Worm (Caenorhabditis elegans) whole organism, L3 larva: Measurements from ENCODE around the gene T14B4.9.
A peak's percentile ranks its signal among the peaks of the same experiment; 100 is the strongest.

ENCODE experiments used
- ZK546.5 ChIP-seq: sonication (generic microtip); optimal IDR thresholded peaks from 2 replicates; lab custom pipeline; 2017; ENCODE audit warnings: missing biosample characterization, missing genetic modification characterization
- elt-2 ChIP-seq: sonication (generic microtip); optimal IDR thresholded peaks from 2 replicates; lab custom pipeline; 2016; ENCODE audit warnings: missing genetic modification reagents, mild to moderate bottlenecking, missing genetic modification characterization, missing compliant biosample characterization
- fkh-10 ChIP-seq: sonication (generic microtip); optimal IDR thresholded peaks from 2 replicates; lab custom pipeline; 2017; ENCODE audit warnings: missing biosample characterization, missing genetic modification reagents, missing genetic modification characterization
- mml-1 ChIP-seq: fragments of 150-350 bp; sonication (generic microtip); optimal IDR thresholded peaks from 3 replicates; lab custom pipeline; 2014; ENCODE audit warnings: missing biosample characterization, missing genetic modification characterization
- nfya-1 ChIP-seq: sonication (generic microtip); optimal IDR thresholded peaks from 2 replicates; lab custom pipeline; 2017; ENCODE audit warnings: missing genetic modification characterization, mild to moderate bottlenecking, missing compliant biosample characterization, antibody characterized with exemption, moderate library complexity; ENCODE audit not compliant: insufficient read depth
- nhr-23 ChIP-seq: fragments of 150-350 bp; optimal IDR thresholded peaks from 2 replicates; lab custom pipeline; 2014; ENCODE audit warnings: missing biosample characterization, missing genetic modification reagents, missing genetic modification characterization
- nhr-237 ChIP-seq: fragments of 150-350 bp; optimal IDR thresholded peaks from 2 replicates; lab custom pipeline; 2014; ENCODE audit warnings: missing biosample characterization, missing genetic modification characterization
- nhr-25 ChIP-seq: sonication (generic microtip); optimal IDR thresholded peaks from 2 replicates; lab custom pipeline; 2017; ENCODE audit warnings: missing biosample characterization, missing genetic modification characterization
- nhr-77 ChIP-seq: fragments of 150-350 bp; optimal IDR thresholded peaks from 2 replicates; lab custom pipeline; 2014; ENCODE audit warnings: missing biosample characterization, missing genetic modification characterization
- pha-4 ChIP-seq: fragments of 150-350 bp; optimal IDR thresholded peaks from 2 replicates; lab custom pipeline; 2014; ENCODE audit warnings: missing biosample characterization, missing genetic modification reagents, missing genetic modification characterization
- pqm-1 ChIP-seq: fragments of 150-350 bp; optimal IDR thresholded peaks from 2 replicates; lab custom pipeline; 2017; ENCODE audit warnings: missing biosample characterization, missing genetic modification characterization, inconsistent platforms
- sea-2 ChIP-seq: fragments of 150-350 bp; sonication (generic microtip); optimal IDR thresholded peaks from 4 replicates; lab custom pipeline; 2014; ENCODE audit warnings: missing biosample characterization, missing genetic modification reagents, missing genetic modification characterization
- snpc-4 ChIP-seq: fragments of 150-350 bp; optimal IDR thresholded peaks from 2 replicates; lab custom pipeline; 2014; ENCODE audit warnings: missing biosample characterization, missing genetic modification characterization
- ztf-11 ChIP-seq: fragments of 150-350 bp; optimal IDR thresholded peaks from 2 replicates; lab custom pipeline; 2014; ENCODE audit warnings: missing biosample characterization, missing genetic modification characterization

The T14B4.9 gene

DNA sequence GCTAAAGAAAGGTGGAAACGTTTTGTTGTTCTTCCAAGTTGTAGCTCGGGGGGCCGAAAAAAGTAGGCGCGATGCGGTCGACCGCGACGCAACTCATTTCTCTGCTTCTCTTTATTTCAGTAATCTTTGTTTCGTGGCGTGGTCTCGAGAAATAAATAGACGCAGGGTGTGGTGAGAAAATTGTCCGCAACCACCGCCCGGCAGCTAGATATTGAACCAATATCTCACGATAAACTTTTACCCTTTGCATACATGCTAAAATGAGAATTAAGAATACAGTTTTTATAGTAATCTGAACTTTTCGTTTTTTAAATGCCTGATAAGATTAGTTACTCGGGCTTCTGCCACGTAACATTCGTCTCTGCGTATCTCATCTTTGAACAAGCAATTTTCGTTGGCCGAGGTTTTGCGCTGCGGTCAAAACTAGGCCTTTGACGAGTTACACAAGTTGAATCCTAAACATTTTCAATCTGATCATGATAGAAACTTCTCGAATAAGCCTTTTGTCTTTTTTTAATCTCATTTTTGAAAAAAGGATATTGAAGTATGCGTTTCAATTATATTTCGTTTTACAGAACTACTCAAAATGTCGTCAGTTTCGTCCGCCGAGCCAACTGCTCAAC is 49.8 kb downstream of the T14B4.9 start, which contains the start of gene gyf-1 (continued):
- TF ChIP-seq fkh-10 (no peak), nhr-23 (tag; lab: Kevin White, UChicago) (peak; percentile 0), nfya-1 (tag; lab: Kevin White, UChicago) (peak; percentile 63), mml-1 (no peak)
- TF ChIP-seq, all 47 proteins: peak for 9

DNA sequence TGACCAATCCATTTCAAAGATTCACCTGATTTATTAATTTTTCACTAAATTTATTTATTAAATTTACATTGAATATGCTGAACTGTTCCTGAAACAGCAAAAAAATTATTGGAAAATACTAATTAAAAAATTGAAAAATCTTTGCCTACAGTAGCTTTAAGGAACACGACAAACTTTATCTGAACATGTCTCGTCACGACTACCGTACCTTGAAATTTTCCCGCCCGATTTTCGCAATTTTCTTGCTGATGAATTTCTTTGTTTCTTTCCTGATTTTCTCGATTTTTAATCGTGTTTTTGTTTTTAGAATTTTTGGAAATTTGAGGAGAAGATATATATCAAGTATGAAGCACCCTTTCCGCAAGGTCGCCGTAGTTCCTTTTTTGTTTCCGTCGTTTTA is 50.7 kb downstream of the T14B4.9 start:
- TF ChIP-seq nhr-25 (tag; lab: Kevin White, UChicago) (peak; percentile 14), sea-2 (GFP tag; lab: Kevin White, UChicago) (no peak)
- TF ChIP-seq, all 47 proteins: peak for 1

DNA sequence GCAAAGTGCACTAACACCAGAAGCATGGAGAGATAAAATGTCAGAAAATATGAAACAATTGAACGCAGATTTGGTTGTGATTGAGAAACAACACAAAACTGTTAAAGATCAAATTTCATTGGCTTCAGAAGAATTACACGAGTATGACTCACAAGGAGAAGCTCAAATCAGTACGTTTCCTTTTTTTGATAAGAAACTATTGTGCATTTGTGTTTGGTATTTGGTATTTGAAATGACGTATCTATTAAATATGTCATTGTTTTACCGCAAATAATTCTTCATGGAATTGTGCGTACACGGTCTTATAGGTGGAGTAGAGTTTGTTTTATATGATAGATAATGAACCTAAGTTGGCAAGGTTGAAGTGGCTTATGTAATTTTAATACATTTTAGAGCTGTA is 52.1 kb downstream of the T14B4.9 start:
- TF ChIP-seq pqm-1 (tag; lab: Kevin White, UChicago) (peak; percentile 76), mml-1 (no peak), nhr-237 (no peak), pha-4 (tag; lab: Kevin White, UChicago) (no peak), elt-2 (tag; lab: Kevin White, UChicago) (peak; percentile 59), ZK546.5 (tag; lab: Kevin White, UChicago) (no peak), snpc-4 (tag; lab: Kevin White, UChicago) (no peak), nhr-77 (no peak), ztf-11 (tag; lab: Kevin White, UChicago) (no peak)
